Worm (Caenorhabditis elegans) whole organism, mixed stage, embryonic: ENCODE measurements around the gene F32D1.8.
"Not testable (repeated sequence)": the region's sequence is repeated elsewhere in the genome, so short reads cannot be mapped to it uniquely, and the experiment has no call there.

Experiments used
- M03D4.4 ChIP-seq: sonication (generic microtip); optimal IDR thresholded peaks from 2 replicates; lab custom pipeline; 2017; ENCODE audit warnings: mild to moderate bottlenecking, missing genetic modification characterization, missing compliant biosample characterization
- bed-3 ChIP-seq: fragments of 200-800 bp; sonication (Bioruptor generic); optimal IDR thresholded peaks from 3 replicates; lab custom pipeline; 2018; ENCODE audit warnings: mild to moderate bottlenecking, missing genetic modification characterization, moderate library complexity, missing compliant biosample characterization
- blmp-1 ChIP-seq: fragments of 150-350 bp; optimal IDR thresholded peaks from 2 replicates; lab custom pipeline; 2014; ENCODE audit warnings: missing biosample characterization, missing genetic modification characterization
- ceh-43 ChIP-seq: fragments of 200-800 bp; sonication (Bioruptor generic); optimal IDR thresholded peaks from 2 replicates; lab custom pipeline; 2018; ENCODE audit warnings: mild to moderate bottlenecking, missing genetic modification characterization, moderate library complexity, missing compliant biosample characterization
- ceh-83 ChIP-seq: fragments of 200-800 bp; sonication (Bioruptor generic); optimal IDR thresholded peaks from 2 replicates; lab custom pipeline; 2018; ENCODE audit warnings: mild to moderate bottlenecking, missing genetic modification characterization, missing compliant biosample characterization
- ces-1 ChIP-seq: fragments of 150-350 bp; optimal IDR thresholded peaks from 2 replicates; lab custom pipeline; 2014; ENCODE audit warnings: missing biosample characterization, missing genetic modification reagents, missing genetic modification characterization
- cnd-1 ChIP-seq: fragments of 200-800 bp; sonication (Bioruptor generic); optimal IDR thresholded peaks from 2 replicates; lab custom pipeline; 2018; ENCODE audit warnings: mild to moderate bottlenecking, missing genetic modification characterization, missing compliant biosample characterization
- drap-1 ChIP-seq: fragments of 200-800 bp; sonication (Bioruptor generic); optimal IDR thresholded peaks from 3 replicates; lab custom pipeline; 2018; ENCODE audit warnings: mild to moderate bottlenecking, missing genetic modification characterization, missing compliant biosample characterization
- elt-1 ChIP-seq: sonication (generic microtip); optimal IDR thresholded peaks from 2 replicates; lab custom pipeline; 2017; ENCODE audit warnings: missing genetic modification characterization, mild to moderate bottlenecking, missing compliant biosample characterization, antibody characterized with exemption, moderate library complexity, borderline replicate concordance; ENCODE audit not compliant: insufficient read depth
- elt-3 ChIP-seq: fragments of 150-350 bp; optimal IDR thresholded peaks from 2 replicates; lab custom pipeline; 2014; ENCODE audit warnings: missing biosample characterization, missing genetic modification characterization
- flh-1 ChIP-seq: fragments of 200-800 bp; sonication (Bioruptor generic); optimal IDR thresholded peaks from 2 replicates; lab custom pipeline; 2018; ENCODE audit warnings: mild to moderate bottlenecking, missing genetic modification characterization, moderate library complexity, missing compliant biosample characterization
- hlh-1 ChIP-seq: fragments of 150-350 bp; optimal IDR thresholded peaks from 2 replicates; lab custom pipeline; 2014; ENCODE audit warnings: missing biosample characterization, missing genetic modification reagents, missing genetic modification characterization
- lin-32 ChIP-seq: fragments of 200-800 bp; sonication (Bioruptor generic); optimal IDR thresholded peaks from 2 replicates; lab custom pipeline; 2018; ENCODE audit warnings: mild to moderate bottlenecking, missing genetic modification characterization, missing compliant biosample characterization
- mep-1 ChIP-seq: fragments of 150-350 bp; optimal IDR thresholded peaks from 2 replicates; lab custom pipeline; 2017; ENCODE audit warnings: missing biosample characterization, missing genetic modification reagents, missing genetic modification characterization, inconsistent platforms
- nhr-2 ChIP-seq: fragments of 150-350 bp; optimal IDR thresholded peaks from 2 replicates; lab custom pipeline; 2014; ENCODE audit warnings: missing biosample characterization, missing genetic modification characterization
- nhr-28 ChIP-seq: fragments of 150-350 bp; optimal IDR thresholded peaks from 2 replicates; lab custom pipeline; 2014; ENCODE audit warnings: missing biosample characterization, missing genetic modification characterization
- nhr-76 ChIP-seq: sonication (generic microtip); optimal IDR thresholded peaks from 2 replicates; lab custom pipeline; 2017; ENCODE audit warnings: missing biosample characterization, missing genetic modification characterization
- sptf-1 ChIP-seq: sonication (generic microtip); optimal IDR thresholded peaks from 2 replicates; lab custom pipeline; 2017; ENCODE audit warnings: mild to moderate bottlenecking, missing genetic modification characterization, moderate library complexity, missing compliant biosample characterization
- tbx-8 ChIP-seq: fragments of 200-800 bp; sonication (Bioruptor generic); optimal IDR thresholded peaks from 2 replicates; lab custom pipeline; 2018; ENCODE audit warnings: mild to moderate bottlenecking, missing genetic modification characterization, moderate library complexity, missing compliant biosample characterization
- unc-120 ChIP-seq: sonication (generic microtip); optimal IDR thresholded peaks from 2 replicates; lab custom pipeline; 2017; ENCODE audit warnings: missing genetic modification characterization, missing compliant biosample characterization; ENCODE audit not compliant: poor library complexity, severe bottlenecking
- unc-39 ChIP-seq: fragments of 150-350 bp; optimal IDR thresholded peaks from 2 replicates; lab custom pipeline; 2014; ENCODE audit warnings: missing biosample characterization, missing genetic modification characterization
- zip-8 ChIP-seq: fragments of 150-350 bp; optimal IDR thresholded peaks from 2 replicates; lab custom pipeline; 2014; ENCODE audit warnings: missing biosample characterization, missing genetic modification characterization

The F32D1.8 gene

ce11 chrV:4341736-4342135 is 35.8 kb downstream of the F32D1.8 start:
- no peak for TF ChIP-seq M03D4.4 (tag; lab: Kevin White, UChicago)
- TF ChIP-seq nhr-76 (tag; lab: Kevin White, UChicago): no peak
- TF ChIP-seq tbx-8: no peak
- no peak for TF ChIP-seq unc-39 (tag; lab: Kevin White, UChicago)
- TF ChIP-seq sptf-1: no peak
- TF ChIP-seq, all 35 proteins: peak for 0

- TF ChIP-seq sptf-1 (no peak), unc-39 (tag; lab: Kevin White, UChicago) (no peak), drap-1 (GFP tag; lab: Kevin White, UChicago) (no peak), lin-32 (no peak), nhr-28 (tag; lab: Kevin White, UChicago) (no peak), M03D4.4 (tag; lab: Kevin White, UChicago) (no peak), nhr-2 (no peak), elt-3 (no peak)
Measured at ce11 chrV:4341208-4341607, 36.3 kb downstream of the F32D1.8 start, which contains the start of gene glrx-3. Gene glrx-3, minus strand, starts transcription at chrV:4341308.

ce11 chrV:4339479-4339878 is 38.0 kb downstream of the F32D1.8 start:
- TF ChIP-seq sptf-1 (no peak), flh-1 (GFP tag; lab: Kevin White, UChicago) (no peak), ceh-83 (GFP tag; lab: Kevin White, UChicago) (no peak), blmp-1 (no peak), mep-1 (no peak)
- TF ChIP-seq, all 35 proteins: peak for 0

ce11 chrV:4336462-4336861 is 41.1 kb downstream of the F32D1.8 start, which contains the start of gene irld-1:
Gene irld-1, plus strand, starts transcription at chrV:4336762.
- TF ChIP-seq unc-120 (tag; lab: Kevin White, UChicago); elt-1; mep-1: not testable (repeated sequence)

- TF ChIP-seq ces-1 (GFP tag; lab: Kevin White, UChicago): no peak
- TF ChIP-seq ceh-43 (GFP tag; lab: Kevin White, UChicago): no peak
- no peak for TF ChIP-seq unc-39 (tag; lab: Kevin White, UChicago)
- no peak for TF ChIP-seq blmp-1
- no peak for TF ChIP-seq cnd-1
- TF ChIP-seq elt-1: no peak
- TF ChIP-seq, all 35 proteins: peak for 0
Measured at ce11 chrV:4332450-4332849, 45.1 kb downstream of the F32D1.8 start, which contains the start of gene oac-12. Gene oac-12, minus strand, starts transcription at chrV:4332550.

- TF ChIP-seq tbx-8 (no peak), zip-8 (tag; lab: Kevin White, UChicago) (peak; percentile 95)
Measured at ce11 chrV:4330820-4331219, 46.7 kb downstream of the F32D1.8 start.

- TF ChIP-seq hlh-1 (tag; lab: Kevin White, UChicago): peak; percentile 61
- TF ChIP-seq nhr-76 (tag; lab: Kevin White, UChicago): no peak
- TF ChIP-seq bed-3 (GFP tag; lab: Kevin White, UChicago): no peak
- no peak for TF ChIP-seq blmp-1
- TF ChIP-seq, all 35 proteins: peak for 1
Measured at ce11 chrV:4326841-4327240, 50.7 kb downstream of the F32D1.8 start, which contains the start of gene D2063.1. Gene D2063.1, plus strand, starts transcription at chrV:4327121.
